Fruit fly (Drosophila melanogaster) whole organism, embryonic: ENCODE data around the gene MtnC.

Experiments
- ATbp ChIP-seq: fragments of 200-800 bp; sonication (Bioruptor generic); optimal IDR thresholded peaks from 2 replicates; lab custom pipeline; 2017; ENCODE audit warnings: missing biosample characterization, mild to moderate bottlenecking, missing genetic modification characterization, missing genetic modification reagents
- CG10147 ChIP-seq: fragments of 200-800 bp; sonication (Bioruptor generic); optimal IDR thresholded peaks from 2 replicates; lab custom pipeline; 2019; ENCODE audit warnings: missing biosample characterization, mild to moderate bottlenecking, missing genetic modification characterization, moderate library complexity
- CG10565 ChIP-seq: fragments of 200-800 bp; sonication (Bioruptor generic); optimal IDR thresholded peaks from 3 replicates; lab custom pipeline; 2016; ENCODE audit warnings: missing biosample characterization, mild to moderate bottlenecking, missing genetic modification characterization
- CG11247 ChIP-seq: fragments of 200-800 bp; sonication (Bioruptor generic); IDR thresholded peaks from 2 replicates; pipeline ENCODE4 v1.3.6; 2022; ENCODE audit warnings: missing biosample characterization, missing genetic modification characterization
- CG12236 ChIP-seq: fragments of 200-800 bp; sonication (Bioruptor generic); optimal IDR thresholded peaks from 2 replicates; lab custom pipeline; 2016; ENCODE audit warnings: missing biosample characterization, missing genetic modification characterization
- CG12299 ChIP-seq: fragments of 200-800 bp; sonication (Bioruptor generic); optimal IDR thresholded peaks from 2 replicates; lab custom pipeline; 2018; ENCODE audit warnings: missing biosample characterization, mild to moderate bottlenecking, missing genetic modification characterization
- CG14050 ChIP-seq: fragments of 200-800 bp; sonication (Bioruptor generic); IDR thresholded peaks from 3 replicates; pipeline ENCODE4 v1.3.6; 2022; ENCODE audit warnings: missing biosample characterization, missing genetic modification characterization
- CG1529 ChIP-seq: fragments of 200-800 bp; sonication (Bioruptor generic); optimal IDR thresholded peaks from 3 replicates; lab custom pipeline; 2018; ENCODE audit warnings: missing biosample characterization, missing genetic modification characterization
- CG1647 ChIP-seq: fragments of 200-800 bp; sonication (Bioruptor generic); optimal IDR thresholded peaks from 3 replicates; lab custom pipeline; 2016; ENCODE audit warnings: missing biosample characterization, missing genetic modification characterization
- CG17568 ChIP-seq: fragments of 200-800 bp; sonication (Bioruptor generic); optimal IDR thresholded peaks from 2 replicates; lab custom pipeline; 2018; ENCODE audit warnings: missing biosample characterization, mild to moderate bottlenecking, missing genetic modification characterization, moderate library complexity
- CG17829 ChIP-seq: fragments of 200-800 bp; optimal IDR thresholded peaks from 2 replicates; lab custom pipeline; 2019; ENCODE audit warnings: missing biosample characterization, mild to moderate bottlenecking, missing genetic modification characterization, moderate library complexity
- CG18476 ChIP-seq: fragments of 200-800 bp; sonication (Bioruptor generic); optimal IDR thresholded peaks from 2 replicates; lab custom pipeline; 2016; ENCODE audit warnings: missing biosample characterization, mild to moderate bottlenecking, missing genetic modification characterization
- CG18764 ChIP-seq: fragments of 200-800 bp; sonication (Bioruptor generic); optimal IDR thresholded peaks from 3 replicates; lab custom pipeline; 2016; ENCODE audit warnings: missing biosample characterization, missing genetic modification characterization
- CG2120 ChIP-seq: fragments of 200-800 bp; sonication (Bioruptor generic); optimal IDR thresholded peaks from 3 replicates; lab custom pipeline; 2016; ENCODE audit warnings: missing biosample characterization, missing genetic modification characterization
- CG32772 ChIP-seq: fragments of 200-800 bp; sonication (Bioruptor generic); IDR thresholded peaks from 2 replicates; pipeline ENCODE4 v1.3.6; 2022; ENCODE audit warnings: missing biosample characterization, missing genetic modification characterization
- CG33213 ChIP-seq: fragments of 200-800 bp; sonication (Bioruptor generic); optimal IDR thresholded peaks from 3 replicates; lab custom pipeline; 2016; ENCODE audit warnings: missing biosample characterization, missing genetic modification characterization
- CG34376 ChIP-seq: fragments of 200-800 bp; sonication (Bioruptor generic); optimal IDR thresholded peaks from 2 replicates; lab custom pipeline; 2018; ENCODE audit warnings: missing biosample characterization, mild to moderate bottlenecking, missing genetic modification characterization
- CG4404 ChIP-seq: fragments of 200-800 bp; sonication (Bioruptor generic); IDR thresholded peaks from 2 replicates; pipeline ENCODE4 v1.3.6; 2022; ENCODE audit warnings: missing biosample characterization, missing genetic modification characterization
- CG4854 ChIP-seq: fragments of 200-800 bp; sonication (Bioruptor generic); optimal IDR thresholded peaks from 2 replicates; lab custom pipeline; 2016; ENCODE audit warnings: missing biosample characterization, missing genetic modification characterization, inconsistent platforms
- CG6683 ChIP-seq: fragments of 200-800 bp; sonication (Bioruptor generic); optimal IDR thresholded peaks from 2 replicates; lab custom pipeline; 2017; ENCODE audit warnings: missing biosample characterization, mild to moderate bottlenecking, missing genetic modification characterization, missing genetic modification reagents
- CG9437 ChIP-seq: fragments of 200-800 bp; sonication (Bioruptor generic); optimal IDR thresholded peaks from 2 replicates; lab custom pipeline; 2018; ENCODE audit warnings: missing biosample characterization, mild to moderate bottlenecking, missing genetic modification characterization
- Dad ChIP-seq: fragments of 200-800 bp; sonication (Bioruptor generic); optimal IDR thresholded peaks from 3 replicates; lab custom pipeline; 2016; ENCODE audit warnings: missing biosample characterization, missing genetic modification characterization
- Dip2 ChIP-seq: fragments of 200-800 bp; sonication (Bioruptor generic); IDR thresholded peaks from 2 replicates; pipeline ENCODE4 v1.3.6; 2022; ENCODE audit warnings: missing biosample characterization, missing genetic modification characterization
- Hand ChIP-seq: fragments of 200-800 bp; sonication (Bioruptor generic); optimal IDR thresholded peaks from 2 replicates; lab custom pipeline; 2017; ENCODE audit warnings: mild to moderate bottlenecking, missing biosample characterization, missing genetic modification reagents, missing genetic modification characterization
- Hey ChIP-seq: fragments of 200-800 bp; sonication (Bioruptor generic); optimal IDR thresholded peaks from 3 replicates; lab custom pipeline; 2018; ENCODE audit warnings: missing biosample characterization, mild to moderate bottlenecking, missing genetic modification characterization
- HmgD ChIP-seq: fragments of 200-800 bp; sonication (Bioruptor generic); optimal IDR thresholded peaks from 3 replicates; lab custom pipeline; 2016; ENCODE audit warnings: missing biosample characterization, missing genetic modification characterization
- NC2β ChIP-seq: fragments of 200-800 bp; sonication (Bioruptor generic); optimal IDR thresholded peaks from 2 replicates; lab custom pipeline; 2016; ENCODE audit warnings: missing biosample characterization, missing genetic modification characterization
- Ravus ChIP-seq: fragments of 200-800 bp; sonication (Bioruptor generic); IDR thresholded peaks from 2 replicates; pipeline ENCODE4 v1.3.6; 2022; ENCODE audit warnings: missing biosample characterization, missing genetic modification characterization
- Six4 ChIP-seq: fragments of 200-800 bp; sonication (Bioruptor generic); optimal IDR thresholded peaks from 2 replicates; lab custom pipeline; 2016; ENCODE audit warnings: missing biosample characterization, missing genetic modification characterization
- Sry-β ChIP-seq: fragments of 200-800 bp; sonication (Bioruptor generic); optimal IDR thresholded peaks from 2 replicates; lab custom pipeline; 2018; ENCODE audit warnings: missing biosample characterization, mild to moderate bottlenecking, missing genetic modification characterization, moderate library complexity
- TFAM ChIP-seq: fragments of 200-800 bp; sonication (Bioruptor generic); optimal IDR thresholded peaks from 2 replicates; lab custom pipeline; 2017; ENCODE audit warnings: missing biosample characterization, missing genetic modification characterization, inconsistent platforms
- abd-A ChIP-seq: fragments of 200-800 bp; sonication (Bioruptor generic); optimal IDR thresholded peaks from 3 replicates; lab custom pipeline; 2019; ENCODE audit warnings: missing biosample characterization, mild to moderate bottlenecking, missing genetic modification characterization, moderate library complexity
- bigmax ChIP-seq: fragments of 200-800 bp; sonication (Bioruptor generic); optimal IDR thresholded peaks from 2 replicates; lab custom pipeline; 2018; ENCODE audit warnings: missing biosample characterization, mild to moderate bottlenecking, missing genetic modification characterization
- da ChIP-seq: fragments of 200-800 bp; sonication (Bioruptor generic); optimal IDR thresholded peaks from 2 replicates; lab custom pipeline; 2016; ENCODE audit warnings: missing biosample characterization, missing genetic modification characterization
- dimm ChIP-seq: fragments of 200-800 bp; sonication (Bioruptor generic); IDR thresholded peaks from 2 replicates; pipeline ENCODE4 v1.3.6; 2022; ENCODE audit warnings: missing biosample characterization, missing genetic modification characterization
- gce ChIP-seq: fragments of 200-800 bp; sonication (Bioruptor generic); IDR thresholded peaks from 3 replicates; pipeline ENCODE4 v1.3.6; 2022; ENCODE audit warnings: missing biosample characterization, missing genetic modification characterization
- her ChIP-seq: fragments of 200-800 bp; sonication (Bioruptor generic); optimal IDR thresholded peaks from 2 replicates; lab custom pipeline; 2016; ENCODE audit warnings: missing biosample characterization, missing genetic modification characterization
- kah ChIP-seq: fragments of 200-800 bp; sonication (Bioruptor generic); optimal IDR thresholded peaks from 2 replicates; lab custom pipeline; 2018; ENCODE audit warnings: missing biosample characterization, mild to moderate bottlenecking, missing genetic modification characterization
- lab ChIP-seq: fragments of 200-800 bp; sonication (Bioruptor generic); optimal IDR thresholded peaks from 3 replicates; lab custom pipeline; 2017; ENCODE audit warnings: missing biosample characterization, missing genetic modification characterization, mild to moderate bottlenecking, moderate library complexity, missing genetic modification reagents
- nom ChIP-seq: fragments of 200-800 bp; sonication (Bioruptor generic); optimal IDR thresholded peaks from 2 replicates; lab custom pipeline; 2017; ENCODE audit warnings: missing biosample characterization, missing genetic modification characterization, mild to moderate bottlenecking, moderate library complexity, missing genetic modification reagents
- peb ChIP-seq: fragments of 200-800 bp; sonication (Bioruptor generic); IDR thresholded peaks from 2 replicates; pipeline ENCODE4 v1.3.6; 2022; ENCODE audit warnings: missing biosample characterization, missing genetic modification characterization
- prd ChIP-seq, 3 experiments: fragments of >200 bp in 2 of 3; fragments of 200-800 bp in 1 of 3; sonication (Bioruptor generic) in 1 of 3; optimal IDR thresholded peaks in 2 of 3; IDR thresholded peaks in 1 of 3; 2 replicates in 2 of 3; 3 replicates in 1 of 3; pipeline versions ENCODE4 v1.3.6 to Lab custom; 2017 to 2022; ENCODE audit warnings: missing biosample characterization in 1 of 3, missing genetic modification characterization in 1 of 3
- pros ChIP-seq: fragments of 200-800 bp; sonication (Bioruptor generic); optimal IDR thresholded peaks from 3 replicates; lab custom pipeline; 2019; ENCODE audit warnings: missing biosample characterization, mild to moderate bottlenecking, missing genetic modification characterization, moderate library complexity
- seq ChIP-seq: fragments of 200-800 bp; sonication (Bioruptor generic); IDR thresholded peaks from 2 replicates; pipeline ENCODE4 v1.3.6; 2022; ENCODE audit warnings: missing biosample characterization, missing genetic modification characterization
- sna ChIP-seq: fragments of 200-800 bp; sonication (Bioruptor generic); IDR thresholded peaks from 2 replicates; pipeline ENCODE4 v1.3.6; 2022; ENCODE audit warnings: missing biosample characterization, missing genetic modification characterization; ENCODE audit not compliant: partially characterized antibody
- tin ChIP-seq: fragments of 200-800 bp; sonication (Bioruptor generic); optimal IDR thresholded peaks from 3 replicates; lab custom pipeline; 2016; ENCODE audit warnings: missing biosample characterization, missing genetic modification characterization
- unpg ChIP-seq: fragments of 200-800 bp; sonication (Bioruptor generic); optimal IDR thresholded peaks from 3 replicates; lab custom pipeline; 2018; ENCODE audit warnings: missing biosample characterization, mild to moderate bottlenecking, missing genetic modification characterization, moderate library complexity
- vnd ChIP-seq: fragments of 200-800 bp; sonication (Bioruptor generic); IDR thresholded peaks from 3 replicates; pipeline ENCODE4 v1.3.6; 2022; ENCODE audit warnings: missing biosample characterization, missing genetic modification characterization; ENCODE audit not compliant: partially characterized antibody

Gene MtnC

dm6 chr3R:20327572-20328483, 32.3 kb upstream of the MtnC start, which contains the start of the genes CG4360 and Sirt2 (continued):
- TF ChIP-seq pros (GFP tag; lab: Kevin White, UChicago) (no peak), Sry-β (GFP tag; lab: Kevin White, UChicago) (peak; percentile 89), abd-A (tag; lab: Kevin White, UChicago) (no peak), her (peak; percentile 50), tin (GFP tag; lab: Kevin White, UChicago) (peak; percentile 26), CG9437 (GFP tag; lab: Kevin White, UChicago) (peak; percentile 99), Dip2 (no peak), TFAM (GFP tag; lab: Kevin White, UChicago) (no peak), CG34376 (GFP tag; lab: Kevin White, UChicago) (peak; percentile 15), CG11247 (GFP tag; lab: Robert Waterston, UW) (peak; percentile 57; the same call in 1 of the 2 replicates), unpg (no peak), CG10147 (GFP tag; lab: Kevin White, UChicago) (no peak), CG33213 (peak; percentile 25), CG17568 (GFP tag; lab: Kevin White, UChicago) (no peak), CG32772 (GFP tag; lab: Robert Waterston, UW) (no peak), seq (GFP tag; lab: Robert Waterston, UW) (no peak), kah (no peak), sna (peak; percentile 75), nom (GFP tag; lab: Kevin White, UChicago) (no peak), prd (optimal IDR thresholded peaks at IDR 0.05; lab: Kevin White, UChicago) (no peak), prd (GFP tag; IDR thresholded peaks at IDR 0.05; lab: Robert Waterston, UW) (peak; percentile 26; the same call in 1 of the 3 replicates), Ravus (GFP tag; lab: Robert Waterston, UW) (no peak), CG6683 (GFP tag; lab: Kevin White, UChicago) (no peak), NC2β (GFP tag; lab: Kevin White, UChicago) (peak; percentile 34), peb (GFP tag; lab: Robert Waterston, UW) (no peak; the same call in 1 of the 2 replicates), Hand (no peak), ATbp (GFP tag; lab: Kevin White, UChicago) (no peak), CG2120 (GFP tag; lab: Kevin White, UChicago) (peak; percentile 74), da (GFP tag; lab: Kevin White, UChicago) (no peak), HmgD (GFP tag; lab: Kevin White, UChicago) (peak; percentile 91), vnd (GFP tag; lab: Robert Waterston, UW) (peak; percentile 81), CG4404 (GFP tag; lab: Robert Waterston, UW) (peak; percentile 22; the same call in 1 of the 2 replicates), CG17829 (tag; lab: Kevin White, UChicago) (peak; percentile 57), CG12236 (GFP tag; lab: Kevin White, UChicago) (no peak), CG18764 (no peak), CG10565 (no peak), Six4 (GFP tag; lab: Kevin White, UChicago) (no peak), dimm (GFP tag; lab: Robert Waterston, UW) (no peak), CG18476 (GFP tag; lab: Kevin White, UChicago) (no peak), CG1647 (GFP tag; lab: Kevin White, UChicago) (no peak), Hey (tag; lab: Kevin White, UChicago) (no peak), CG4854 (GFP tag; lab: Kevin White, UChicago) (peak; percentile 14), gce (GFP tag; lab: Robert Waterston, UW) (no peak), bigmax (GFP tag; lab: Kevin White, UChicago) (no peak), lab (GFP tag; lab: Kevin White, UChicago) (no peak), Dad (GFP tag; lab: Kevin White, UChicago) (peak; percentile 21), CG12299 (tag; lab: Kevin White, UChicago) (peak; percentile 24), CG1529 (GFP tag; lab: Kevin White, UChicago) (no peak), CG14050 (GFP tag; lab: Robert Waterston, UW) (no peak; the same call in 2 of the 3 replicates)
